Fruit fly (Drosophila melanogaster) whole organism, adult: ENCODE data around the gene CG11369.
A peak's percentile ranks its signal among the peaks of the same experiment; 100 is the strongest.

Source experiments
- CG11617 ChIP-seq: fragments of 200-800 bp; sonication (Bioruptor generic); optimal IDR thresholded peaks from 2 replicates; lab custom pipeline; 2017; ENCODE audit warnings: mild to moderate bottlenecking, missing biosample characterization, missing genetic modification reagents, missing genetic modification characterization
- CG12768 ChIP-seq: fragments of 200-800 bp; sonication (Bioruptor generic); optimal IDR thresholded peaks from 2 replicates; lab custom pipeline; 2017; ENCODE audit warnings: missing biosample characterization, missing genetic modification characterization, mild to moderate bottlenecking, moderate library complexity, missing genetic modification reagents
- CG14711 ChIP-seq: fragments of 200-800 bp; sonication (Bioruptor generic); optimal IDR thresholded peaks from 2 replicates; lab custom pipeline; 2018; ENCODE audit warnings: missing biosample characterization, mild to moderate bottlenecking, missing genetic modification characterization, moderate library complexity
- CG1620 ChIP-seq: fragments of 200-800 bp; sonication (Bioruptor generic); optimal IDR thresholded peaks from 2 replicates; lab custom pipeline; 2016; ENCODE audit warnings: missing biosample characterization, missing genetic modification characterization
- CG33017 ChIP-seq: fragments of 200-800 bp; sonication (Bioruptor generic); optimal IDR thresholded peaks from 2 replicates; lab custom pipeline; 2018; ENCODE audit warnings: missing biosample characterization, mild to moderate bottlenecking, missing genetic modification characterization, moderate library complexity
- CG5204 ChIP-seq: fragments of 200-800 bp; sonication (Bioruptor generic); optimal IDR thresholded peaks from 2 replicates; lab custom pipeline; 2016; ENCODE audit warnings: missing biosample characterization, missing genetic modification characterization
- CG7045 ChIP-seq: fragments of 200-800 bp; sonication (Bioruptor generic); optimal IDR thresholded peaks from 2 replicates; lab custom pipeline; 2017; ENCODE audit warnings: missing biosample characterization, mild to moderate bottlenecking, missing genetic modification characterization
- CG7101 ChIP-seq: fragments of 200-800 bp; sonication (Bioruptor generic); optimal IDR thresholded peaks from 2 replicates; lab custom pipeline; 2018; ENCODE audit warnings: missing biosample characterization, mild to moderate bottlenecking, missing genetic modification characterization, moderate library complexity
- Clk ChIP-seq: fragments of 200-800 bp; sonication (Bioruptor generic); optimal IDR thresholded peaks from 2 replicates; lab custom pipeline; 2017; ENCODE audit warnings: missing biosample characterization, missing genetic modification characterization
- Crg-1 ChIP-seq: fragments of 200-800 bp; sonication (Bioruptor generic); optimal IDR thresholded peaks from 2 replicates; lab custom pipeline; 2016; ENCODE audit warnings: missing biosample characterization, missing genetic modification characterization
- Hr96 ChIP-seq: fragments of 200-800 bp; sonication (Bioruptor generic); optimal IDR thresholded peaks from 2 replicates; lab custom pipeline; 2016; ENCODE audit warnings: missing biosample characterization, missing genetic modification characterization
- Mnt ChIP-seq: fragments of 200-800 bp; sonication (Bioruptor generic); optimal IDR thresholded peaks from 2 replicates; lab custom pipeline; 2016; ENCODE audit warnings: missing biosample characterization, mild to moderate bottlenecking, missing genetic modification characterization
- bab1 ChIP-seq: fragments of 200-800 bp; sonication (Bioruptor generic); optimal IDR thresholded peaks from 3 replicates; lab custom pipeline; 2019; ENCODE audit warnings: missing biosample characterization, mild to moderate bottlenecking, missing genetic modification characterization, moderate library complexity
- cic ChIP-seq: fragments of 200-800 bp; sonication (Bioruptor generic); optimal IDR thresholded peaks from 2 replicates; lab custom pipeline; 2017; ENCODE audit warnings: missing biosample characterization, mild to moderate bottlenecking, missing genetic modification characterization, moderate library complexity
- cnc ChIP-seq, 2 experiments: fragments of >200 bp; optimal IDR thresholded peaks; 2 replicates each; lab custom pipeline; 2017
- kay ChIP-seq: fragments of 200-800 bp; sonication (Bioruptor generic); peaks from one replicate; lab custom pipeline; 2016; ENCODE audit warnings: missing biosample characterization, missing genetic modification characterization, borderline replicate concordance
- ovo ChIP-seq: fragments of 200-800 bp; sonication (Bioruptor generic); optimal IDR thresholded peaks from 2 replicates; lab custom pipeline; 2016; ENCODE audit warnings: missing biosample characterization, missing genetic modification characterization
- pad ChIP-seq: fragments of 200-800 bp; sonication (Bioruptor generic); optimal IDR thresholded peaks from 3 replicates; lab custom pipeline; 2017; ENCODE audit warnings: missing biosample characterization, missing genetic modification characterization, mild to moderate bottlenecking, moderate library complexity, missing genetic modification reagents
- tj ChIP-seq: fragments of 200-800 bp; sonication (Bioruptor generic); optimal IDR thresholded peaks from 3 replicates; lab custom pipeline; 2017; ENCODE audit warnings: missing biosample characterization, mild to moderate bottlenecking, missing genetic modification characterization, moderate library complexity
- toe ChIP-seq: fragments of 200-800 bp; sonication (Bioruptor generic); optimal IDR thresholded peaks from 2 replicates; lab custom pipeline; 2016; ENCODE audit warnings: missing biosample characterization, missing genetic modification characterization

Gene CG11369

dm6 chrX:7558646-7559045, 15.4 kb upstream of the CG11369 start:
- TF ChIP-seq Crg-1 (GFP tag; lab: Kevin White, UChicago): no peak
- no peak for TF ChIP-seq cic
- TF ChIP-seq Clk (GFP tag; lab: Kevin White, UChicago): no peak
- no peak for TF ChIP-seq CG11617 (GFP tag; lab: Kevin White, UChicago)
- no peak for TF ChIP-seq cnc (optimal IDR thresholded peaks at IDR 0.05; lab: Kevin White, UChicago)
- no peak for TF ChIP-seq CG12768
- no peak for TF ChIP-seq Mnt (GFP tag; lab: Kevin White, UChicago)
- no peak for TF ChIP-seq CG1620 (GFP tag; lab: Kevin White, UChicago)
- no peak for TF ChIP-seq Hr96 (GFP tag; lab: Kevin White, UChicago)
- TF ChIP-seq CG7101 (tag; lab: Kevin White, UChicago): no peak
- TF ChIP-seq ovo (GFP tag; lab: Kevin White, UChicago): no peak
- no peak for TF ChIP-seq bab1 (GFP tag; lab: Kevin White, UChicago)
- TF ChIP-seq CG7045 (GFP tag; lab: Kevin White, UChicago): no peak
- TF ChIP-seq CG14711 (tag; lab: Kevin White, UChicago): no peak
- no peak for TF ChIP-seq tj (GFP tag; lab: Kevin White, UChicago)
- TF ChIP-seq toe (GFP tag; lab: Kevin White, UChicago): no peak
- TF ChIP-seq kay (GFP tag; lab: Kevin White, UChicago): no peak

DNA sequence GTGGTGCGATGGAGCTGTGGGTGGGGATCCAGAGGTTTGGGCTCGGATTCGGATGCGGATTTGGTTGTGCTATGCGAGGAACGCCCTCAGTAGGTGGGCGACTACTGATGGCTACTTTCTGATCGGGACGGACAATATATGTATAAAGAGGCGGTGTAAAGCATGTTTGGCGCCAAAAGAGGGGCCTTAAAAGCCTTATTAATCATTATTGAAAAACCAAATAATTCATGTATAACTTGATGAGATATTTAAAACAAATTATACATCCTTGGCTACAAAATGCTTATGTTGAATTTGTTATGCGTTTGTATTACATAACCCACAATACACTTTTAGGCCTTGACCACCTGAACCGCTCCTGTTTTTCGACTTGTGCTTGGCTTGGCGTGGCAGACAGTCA, 14.2 kb upstream of the CG11369 start:
- no peak for TF ChIP-seq pad (GFP tag; lab: Kevin White, UChicago)
- TF ChIP-seq CG7045 (GFP tag; lab: Kevin White, UChicago): no peak
- no peak for TF ChIP-seq CG11617 (GFP tag; lab: Kevin White, UChicago)
- TF ChIP-seq Clk (GFP tag; lab: Kevin White, UChicago): no peak
- no peak for TF ChIP-seq CG7101 (tag; lab: Kevin White, UChicago)
- no peak for TF ChIP-seq toe (GFP tag; lab: Kevin White, UChicago)
- TF ChIP-seq cnc (optimal IDR thresholded peaks at IDR 0.05; lab: Kevin White, UChicago): no peak
- TF ChIP-seq CG33017 (tag; lab: Kevin White, UChicago): no peak
- TF ChIP-seq ovo (GFP tag; lab: Kevin White, UChicago): no peak
- no peak for TF ChIP-seq bab1 (GFP tag; lab: Kevin White, UChicago)
- no peak for TF ChIP-seq CG12768
- no peak for TF ChIP-seq cic
- TF ChIP-seq CG5204: no peak
- TF ChIP-seq kay (GFP tag; lab: Kevin White, UChicago): no peak
- no peak for TF ChIP-seq CG1620 (GFP tag; lab: Kevin White, UChicago)
- TF ChIP-seq Hr96 (GFP tag; lab: Kevin White, UChicago): no peak
- no peak for TF ChIP-seq Mnt (GFP tag; lab: Kevin White, UChicago)

DNA sequence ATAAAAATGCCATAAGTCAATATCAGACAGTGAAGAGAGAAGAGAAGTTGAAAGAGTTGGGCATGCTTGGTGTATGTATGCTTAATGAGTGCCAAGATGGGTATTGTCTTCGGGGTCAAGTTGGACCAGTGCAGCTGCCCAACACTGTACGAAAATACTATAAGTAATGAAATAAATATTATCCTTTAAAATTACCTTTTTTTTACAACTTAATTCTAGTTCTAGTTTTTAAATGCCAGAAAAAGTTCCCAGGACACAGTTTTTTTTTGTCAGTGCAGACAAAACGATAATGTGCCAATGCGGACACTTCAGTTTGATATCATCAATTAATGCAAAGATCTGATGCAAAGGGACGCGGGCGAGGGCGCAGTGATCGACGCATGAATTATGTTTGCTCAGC, 13.4 kb upstream of the CG11369 start:
- TF ChIP-seq Clk (GFP tag; lab: Kevin White, UChicago): no peak

DNA sequence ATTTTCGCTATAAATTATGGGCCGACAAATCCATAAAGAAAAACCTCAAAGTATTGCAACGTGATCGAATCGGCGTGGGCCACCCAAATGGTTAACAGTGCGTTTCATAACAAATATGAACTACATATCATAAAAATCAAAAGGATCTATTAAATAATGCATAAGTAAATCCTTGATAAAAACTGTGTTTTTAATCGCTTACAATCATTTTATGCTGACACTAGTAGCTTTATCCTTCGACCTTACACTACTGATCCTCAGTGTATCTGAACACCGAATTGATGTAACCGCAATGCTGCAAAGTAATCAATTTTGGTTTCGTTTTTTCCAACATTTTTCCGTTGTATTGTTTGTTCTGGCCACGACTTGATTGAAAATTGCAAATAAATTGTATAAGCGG, 11.5 kb upstream of the CG11369 start:
- TF ChIP-seq bab1 (GFP tag; lab: Kevin White, UChicago) (peak; percentile 47), toe (GFP tag; lab: Kevin White, UChicago) (no peak)

DNA sequence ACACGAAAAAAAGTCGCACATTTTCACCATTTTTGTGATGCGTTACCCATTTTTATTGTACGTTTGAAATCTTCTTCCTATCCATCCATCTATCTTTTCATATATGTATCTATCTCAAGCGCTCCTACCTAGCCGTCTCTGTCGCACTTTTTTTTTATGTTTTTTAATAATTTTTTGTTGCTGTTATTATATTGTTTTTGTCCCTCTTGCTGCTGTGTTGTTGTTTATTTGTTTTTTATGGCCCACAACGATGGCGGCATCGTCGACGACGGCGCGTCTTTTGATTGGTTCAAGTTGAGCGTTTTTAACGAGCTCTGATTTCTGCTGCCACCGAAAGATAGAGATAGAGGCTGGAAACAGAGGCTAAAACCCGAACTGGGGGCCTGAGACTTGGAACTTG, 5.8 kb upstream of the CG11369 start:
- TF ChIP-seq CG33017 (tag; lab: Kevin White, UChicago): no peak
- no peak for TF ChIP-seq CG7101 (tag; lab: Kevin White, UChicago)
- no peak for TF ChIP-seq ovo (GFP tag; lab: Kevin White, UChicago)
- TF ChIP-seq Clk (GFP tag; lab: Kevin White, UChicago): no peak
- no peak for TF ChIP-seq CG12768
- TF ChIP-seq CG14711 (tag; lab: Kevin White, UChicago): no peak
- TF ChIP-seq toe (GFP tag; lab: Kevin White, UChicago): no peak
- no peak for TF ChIP-seq CG1620 (GFP tag; lab: Kevin White, UChicago)
- TF ChIP-seq cnc (optimal IDR thresholded peaks at IDR 0.05; lab: Kevin White, UChicago): no peak
- TF ChIP-seq CG7045 (GFP tag; lab: Kevin White, UChicago): no peak
- TF ChIP-seq CG11617 (GFP tag; lab: Kevin White, UChicago): no peak
- no peak for TF ChIP-seq bab1 (GFP tag; lab: Kevin White, UChicago)
- no peak for TF ChIP-seq kay (GFP tag; lab: Kevin White, UChicago)
- no peak for TF ChIP-seq CG5204
- no peak for TF ChIP-seq Crg-1 (GFP tag; lab: Kevin White, UChicago)
- TF ChIP-seq Mnt (GFP tag; lab: Kevin White, UChicago): no peak
- TF ChIP-seq cic: no peak

DNA sequence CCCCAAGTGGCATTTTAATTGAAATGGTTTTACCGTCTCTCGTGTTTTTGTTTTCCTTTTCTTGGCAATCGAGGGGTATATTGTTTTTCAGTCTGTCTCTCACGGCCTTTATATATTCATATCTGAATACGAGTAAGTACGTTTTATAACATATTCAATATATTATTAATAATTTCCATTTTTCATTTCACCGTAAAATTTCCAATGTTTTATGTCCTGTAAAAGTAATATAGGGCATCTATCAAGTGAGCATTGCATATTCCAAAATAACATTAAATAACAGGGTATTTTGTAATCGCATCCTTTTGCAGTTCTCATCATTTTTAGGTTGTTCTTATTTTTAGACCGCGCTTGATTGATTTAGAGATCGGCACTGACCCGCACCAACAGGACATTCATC, 4.4 kb upstream of the CG11369 start:
- no peak for TF ChIP-seq CG1620 (GFP tag; lab: Kevin White, UChicago)
- no peak for TF ChIP-seq CG33017 (tag; lab: Kevin White, UChicago)
- no peak for TF ChIP-seq Hr96 (GFP tag; lab: Kevin White, UChicago)
- TF ChIP-seq tj (GFP tag; lab: Kevin White, UChicago): no peak
- TF ChIP-seq toe (GFP tag; lab: Kevin White, UChicago): no peak
- TF ChIP-seq CG11617 (GFP tag; lab: Kevin White, UChicago): no peak
- TF ChIP-seq CG7101 (tag; lab: Kevin White, UChicago): no peak
- TF ChIP-seq pad (GFP tag; lab: Kevin White, UChicago): no peak
- no peak for TF ChIP-seq CG12768
- no peak for TF ChIP-seq Clk (GFP tag; lab: Kevin White, UChicago)

DNA sequence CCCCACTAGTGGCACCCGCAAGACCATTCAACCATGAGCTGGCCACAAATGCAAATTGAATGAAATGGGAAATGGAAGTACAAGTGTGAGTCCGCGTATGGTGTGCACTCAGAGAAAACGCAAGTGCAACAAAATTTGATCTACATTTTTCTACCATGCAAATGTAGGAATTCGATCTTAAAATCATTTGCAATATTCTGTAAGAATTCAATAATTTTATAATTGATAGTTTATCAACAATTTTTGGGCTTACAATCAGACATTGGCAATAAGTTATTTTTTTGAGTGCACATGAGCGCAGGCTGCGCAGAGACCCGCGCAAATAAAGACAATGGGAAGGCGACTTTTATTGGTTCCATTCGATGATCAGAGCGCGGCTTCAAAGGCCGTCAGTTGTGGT, 2.9 kb upstream of the CG11369 start:
- no peak for TF ChIP-seq Clk (GFP tag; lab: Kevin White, UChicago)
- TF ChIP-seq Mnt (GFP tag; lab: Kevin White, UChicago): no peak
- TF ChIP-seq CG12768: no peak
- no peak for TF ChIP-seq CG14711 (tag; lab: Kevin White, UChicago)
- TF ChIP-seq CG11617 (GFP tag; lab: Kevin White, UChicago): no peak
- TF ChIP-seq cnc (optimal IDR thresholded peaks at IDR 0.05; lab: Kevin White, UChicago): no peak
- no peak for TF ChIP-seq tj (GFP tag; lab: Kevin White, UChicago)
- TF ChIP-seq CG7045 (GFP tag; lab: Kevin White, UChicago): no peak
- no peak for TF ChIP-seq CG1620 (GFP tag; lab: Kevin White, UChicago)
- no peak for TF ChIP-seq CG33017 (tag; lab: Kevin White, UChicago)
- TF ChIP-seq kay (GFP tag; lab: Kevin White, UChicago): no peak
- no peak for TF ChIP-seq Crg-1 (GFP tag; lab: Kevin White, UChicago)
- TF ChIP-seq Hr96 (GFP tag; lab: Kevin White, UChicago): no peak
- TF ChIP-seq ovo (GFP tag; lab: Kevin White, UChicago): no peak
